Worm (Caenorhabditis elegans): ENCODE results near the gene C28H8.7.

ce11 chrIII:5919799-5920387, 33.1 kb upstream of the C28H8.7 start, which contains the start of the genes tdo-2 and C28H8.2:
- no peak for TF ChIP-seq him-1 (tag; optimal IDR thresholded peaks at IDR 0.05)
- no peak for TF ChIP-seq dao-5 (tag; optimal IDR thresholded peaks at IDR 0.05)
- TF ChIP-seq W03F9.2 (tag; optimal IDR thresholded peaks at IDR 0.05): no peak

Data from whole organism, L4/young adult.